Worm (Caenorhabditis elegans): Measurements from ENCODE around the gene K04F1.8.

ce11 chrV:1621494-1621893 is 45.5 kb upstream of the K04F1.8 start, which contains the start of gene nhr-117:
- no peak for TF ChIP-seq med-1 (GFP tag; optimal IDR thresholded peaks at IDR 0.05; ENCODE audit: insufficient read depth)
- TF ChIP-seq tab-1 (GFP tag; IDR thresholded peaks at IDR 0.05), result no peak
- TF ChIP-seq cog-1 (tag; optimal IDR thresholded peaks at IDR 0.05), result no peak
- no peak for TF ChIP-seq flt-1 (GFP tag; IDR thresholded peaks at IDR 0.05)
- TF ChIP-seq T22C8.4 (GFP tag; IDR thresholded peaks at IDR 0.05), result no peak

Data from whole organism, midembryonic.